Fruit fly (Drosophila melanogaster): Measurements from ENCODE around the gene Ugt35A1.

dm6 chr3R:11178300-11178699 lies 5.8 kb upstream of the Ugt35A1 start:
- TF ChIP-seq CTCF (optimal IDR thresholded peaks at IDR 0.05) (no peak), CG8478 (optimal IDR thresholded peaks at IDR 0.05) (no peak)
